Worm (Caenorhabditis elegans): Measurements from ENCODE around the gene C05B5.5.
A peak's percentile ranks its signal among the peaks of the same experiment; 100 is the strongest.

ce11 chrIII:9956123-9956522 lies 45.0 kb upstream of the C05B5.5 start, which contains the start of gene mog-1:
- TF ChIP-seq lin-13 (GFP tag; optimal IDR thresholded peaks at IDR 0.05): no peak
- no peak for TF ChIP-seq mdl-1 (tag; optimal IDR thresholded peaks at IDR 0.05)
- no peak for TF ChIP-seq nhr-237 (tag; optimal IDR thresholded peaks at IDR 0.05)
- TF ChIP-seq F13H6.1 (tag; optimal IDR thresholded peaks at IDR 0.05): no peak
- no peak for TF ChIP-seq ceh-82 (tag; optimal IDR thresholded peaks at IDR 0.05)
- TF ChIP-seq unc-55 (GFP tag; optimal IDR thresholded peaks at IDR 0.05): peak; percentile 60
- TF ChIP-seq ztf-11 (tag; optimal IDR thresholded peaks at IDR 0.05): no peak
- no peak for TF ChIP-seq snpc-4 (tag; optimal IDR thresholded peaks at IDR 0.05)
- no peak for TF ChIP-seq sma-9 (GFP tag; optimal IDR thresholded peaks at IDR 0.05)
- TF ChIP-seq sma-9 (tag; optimal IDR thresholded peaks at IDR 0.05): no peak
- TF ChIP-seq nhr-23 (tag; optimal IDR thresholded peaks at IDR 0.05): no peak
- no peak for TF ChIP-seq R02D3.7 (tag; optimal IDR thresholded peaks at IDR 0.05)
- TF ChIP-seq nhr-11 (tag; optimal IDR thresholded peaks at IDR 0.05): no peak

Measured in whole organism, L2 larva.